Worm (Caenorhabditis elegans) whole organism, L3 larva: ENCODE results near the gene dli-1.

Experiments used
- aly-2 ChIP-seq: fragments of 150-350 bp; optimal IDR thresholded peaks from 2 replicates; lab custom pipeline; 2014; ENCODE audit warnings: missing biosample characterization, missing genetic modification characterization
- ama-1 ChIP-seq: fragments of 150-350 bp; optimal IDR thresholded peaks from 2 replicates; lab custom pipeline; 2018
- ceh-82 ChIP-seq: fragments of 150-350 bp; optimal IDR thresholded peaks from 2 replicates; lab custom pipeline; 2014; ENCODE audit warnings: missing biosample characterization, missing genetic modification characterization
- daf-12 ChIP-seq: fragments of 150-350 bp; optimal IDR thresholded peaks from 2 replicates; lab custom pipeline; 2014; ENCODE audit warnings: missing biosample characterization, missing genetic modification reagents, missing genetic modification characterization
- egl-27 ChIP-seq: sonication (generic microtip); optimal IDR thresholded peaks from 4 replicates; lab custom pipeline; 2017; ENCODE audit warnings: missing biosample characterization, missing genetic modification reagents, missing genetic modification characterization
- elt-2 ChIP-seq: sonication (generic microtip); optimal IDR thresholded peaks from 2 replicates; lab custom pipeline; 2016; ENCODE audit warnings: missing genetic modification reagents, mild to moderate bottlenecking, missing genetic modification characterization, missing compliant biosample characterization
- fkh-10 ChIP-seq: sonication (generic microtip); optimal IDR thresholded peaks from 2 replicates; lab custom pipeline; 2017; ENCODE audit warnings: missing biosample characterization, missing genetic modification reagents, missing genetic modification characterization
- nhr-11 ChIP-seq: fragments of 150-350 bp; optimal IDR thresholded peaks from 2 replicates; lab custom pipeline; 2014; ENCODE audit warnings: missing biosample characterization, missing genetic modification characterization
- nhr-12 ChIP-seq: fragments of 150-350 bp; optimal IDR thresholded peaks from 2 replicates; lab custom pipeline; 2014; ENCODE audit warnings: missing biosample characterization, missing genetic modification characterization
- nhr-25 ChIP-seq: sonication (generic microtip); optimal IDR thresholded peaks from 2 replicates; lab custom pipeline; 2017; ENCODE audit warnings: missing biosample characterization, missing genetic modification characterization
- snpc-4 ChIP-seq: fragments of 150-350 bp; optimal IDR thresholded peaks from 2 replicates; lab custom pipeline; 2014; ENCODE audit warnings: missing biosample characterization, missing genetic modification characterization

ce11 chrIV:13127720-13128119, 29.1 kb upstream of the dli-1 start:
- TF ChIP-seq nhr-11 (tag; lab: Kevin White, UChicago) (no peak), nhr-12 (tag; lab: Kevin White, UChicago) (no peak), snpc-4 (tag; lab: Kevin White, UChicago) (no peak), ceh-82 (tag; lab: Kevin White, UChicago) (no peak), fkh-10 (GFP tag; lab: Kevin White, UChicago) (no peak), egl-27 (tag; lab: Kevin White, UChicago) (no peak), ama-1 (lab: Kevin White, UChicago) (no peak), daf-12 (tag; lab: Kevin White, UChicago) (no peak), aly-2 (tag; lab: Kevin White, UChicago) (no peak), elt-2 (tag; lab: Kevin White, UChicago) (no peak), nhr-25 (tag; lab: Kevin White, UChicago) (no peak)
